Worm (Caenorhabditis elegans) whole organism, early embryonic: ENCODE data around the gene D1086.12.

Source experiments
- flt-1 ChIP-seq: fragments of 200-800 bp; sonication (Bioruptor generic); IDR thresholded peaks from 2 replicates; pipeline ENCODE4 v1.3.6; 2022; ENCODE audit warnings: missing genetic modification characterization, missing compliant biosample characterization
- hmbx-1 ChIP-seq: sonication (generic microtip); optimal IDR thresholded peaks from 2 replicates; lab custom pipeline; 2016; ENCODE audit warnings: mild to moderate bottlenecking, missing genetic modification characterization, missing compliant biosample characterization
- hmg-4 ChIP-seq: fragments of 200-800 bp; sonication (Bioruptor generic); optimal IDR thresholded peaks from 2 replicates; lab custom pipeline; 2018; ENCODE audit warnings: mild to moderate bottlenecking, missing genetic modification characterization, missing compliant biosample characterization
- tra-4 ChIP-seq: sonication (generic microtip); optimal IDR thresholded peaks from 2 replicates; lab custom pipeline; 2017; ENCODE audit warnings: missing genetic modification characterization, missing compliant biosample characterization

DNA sequence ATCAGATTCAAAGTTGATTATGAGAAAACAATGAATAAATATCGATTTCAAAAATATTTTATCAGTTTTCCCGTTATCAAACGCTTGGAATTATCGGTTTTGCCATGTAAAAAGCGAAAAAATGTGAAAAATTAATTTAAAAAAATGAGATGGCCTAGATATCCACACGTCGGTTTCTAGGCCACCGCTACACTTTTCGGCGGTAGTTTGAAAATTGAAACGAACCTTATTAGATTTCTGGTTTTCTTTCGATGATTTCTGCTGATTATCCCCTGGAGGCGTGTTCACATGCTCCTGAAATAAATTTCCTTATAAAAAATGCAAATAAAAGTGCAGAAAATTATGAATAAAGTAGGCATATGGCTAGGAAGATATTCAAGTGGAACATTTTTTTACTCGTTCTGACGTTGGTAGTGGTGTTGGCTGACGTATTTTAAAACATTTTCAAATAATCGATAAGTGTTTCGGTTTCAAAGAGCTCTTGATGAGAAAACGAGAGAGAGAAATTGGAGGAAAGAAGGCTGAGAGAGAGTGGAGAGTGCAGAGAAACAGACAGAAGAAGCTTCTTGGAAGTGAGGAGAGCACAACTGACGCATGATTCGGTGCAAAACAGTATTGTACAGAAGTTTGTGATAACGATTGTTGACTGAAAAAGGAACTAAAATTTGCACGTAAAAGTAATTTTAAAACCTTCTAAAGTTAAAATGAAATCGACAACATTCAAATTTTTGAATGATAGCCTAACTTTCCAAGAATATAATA is 32.2 kb downstream of the D1086.12 start:
- no peak for TF ChIP-seq hmg-4
- TF ChIP-seq tra-4 (tag; lab: Kevin White, UChicago), result no peak
- TF ChIP-seq flt-1, result no peak
- no peak for TF ChIP-seq hmbx-1
